Worm (Caenorhabditis elegans): ENCODE measurements around the gene clec-40.

DNA sequence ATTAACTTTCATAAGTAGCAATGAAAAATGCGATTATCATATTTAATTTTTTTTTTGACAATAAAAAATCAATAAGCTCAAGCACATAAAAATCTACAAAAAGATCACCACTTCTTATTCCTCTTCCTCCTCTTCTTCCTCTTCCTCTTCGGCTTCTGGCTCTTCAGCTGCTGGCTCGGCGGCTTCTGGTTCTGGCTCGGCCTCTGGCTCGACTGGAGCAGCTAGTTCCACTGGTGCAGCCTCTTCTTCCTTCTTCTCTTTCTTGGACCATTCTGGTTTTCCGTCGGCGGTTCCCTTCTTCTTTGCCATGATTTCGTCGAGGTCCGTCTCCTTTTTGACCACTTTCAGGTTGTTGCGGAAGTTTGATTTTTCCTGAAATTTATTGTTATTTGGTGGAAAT is 7.2 kb downstream of the clec-40 start:
- TF ChIP-seq elt-4 (tag; optimal IDR thresholded peaks at IDR 0.05) = no peak
- no peak for TF ChIP-seq npax-4 (tag; optimal IDR thresholded peaks at IDR 0.05)
- TF ChIP-seq ceh-22 (tag; optimal IDR thresholded peaks at IDR 0.05) = no peak
- TF ChIP-seq nhr-11 (tag; optimal IDR thresholded peaks at IDR 0.05) = no peak
